Fruit fly (Drosophila melanogaster) whole organism, embryonic: ENCODE data around the gene CG9782.

ENCODE experiments used
- Atf6 ChIP-seq: fragments of 200-800 bp; sonication (Bioruptor generic); IDR thresholded peaks from 2 replicates; pipeline ENCODE4 v1.3.6; 2022; ENCODE audit warnings: missing biosample characterization, missing genetic modification characterization
- B-H2 ChIP-seq: fragments of 200-800 bp; sonication (Bioruptor generic); optimal IDR thresholded peaks from 2 replicates; lab custom pipeline; 2018; ENCODE audit warnings: missing biosample characterization, mild to moderate bottlenecking, missing genetic modification characterization
- CG1024 ChIP-seq: fragments of 200-800 bp; sonication (Bioruptor generic); IDR thresholded peaks from 2 replicates; pipeline ENCODE4 v1.3.6; 2022; ENCODE audit warnings: missing biosample characterization, missing genetic modification characterization
- CG10274 ChIP-seq: fragments of 200-800 bp; sonication (Bioruptor generic); optimal IDR thresholded peaks from 3 replicates; lab custom pipeline; 2017; ENCODE audit warnings: missing biosample characterization, mild to moderate bottlenecking, missing genetic modification characterization
- CG11247 ChIP-seq: fragments of 200-800 bp; sonication (Bioruptor generic); IDR thresholded peaks from 2 replicates; pipeline ENCODE4 v1.3.6; 2022; ENCODE audit warnings: missing biosample characterization, missing genetic modification characterization
- CG12071 ChIP-seq: fragments of 200-800 bp; sonication (Bioruptor generic); optimal IDR thresholded peaks from 3 replicates; lab custom pipeline; 2018; ENCODE audit warnings: missing biosample characterization, mild to moderate bottlenecking, missing genetic modification characterization
- CG12104 ChIP-seq: fragments of 200-800 bp; sonication (Bioruptor generic); optimal IDR thresholded peaks from 3 replicates; lab custom pipeline; 2016; ENCODE audit warnings: missing biosample characterization, missing genetic modification characterization
- CG12744 ChIP-seq: fragments of 200-800 bp; sonication (Bioruptor generic); optimal IDR thresholded peaks from 2 replicates; lab custom pipeline; 2016; ENCODE audit warnings: missing biosample characterization, missing genetic modification characterization
- CG17612 ChIP-seq: fragments of 200-800 bp; sonication (Bioruptor generic); IDR thresholded peaks from 2 replicates; pipeline ENCODE4 v1.3.6; 2022; ENCODE audit warnings: missing biosample characterization, missing genetic modification characterization
- CG18599 ChIP-seq: fragments of 200-800 bp; sonication (Bioruptor generic); optimal IDR thresholded peaks from 3 replicates; lab custom pipeline; 2017; ENCODE audit warnings: missing biosample characterization, missing genetic modification characterization, mild to moderate bottlenecking, moderate library complexity, missing genetic modification reagents
- CG31224 ChIP-seq: fragments of 200-800 bp; sonication (Bioruptor generic); IDR thresholded peaks from 2 replicates; pipeline ENCODE4 v1.3.6; 2022; ENCODE audit warnings: missing biosample characterization, missing genetic modification characterization
- CG32767 ChIP-seq: fragments of 200-800 bp; sonication (Bioruptor generic); IDR thresholded peaks from 2 replicates; pipeline ENCODE4 v1.3.6; 2022; ENCODE audit warnings: missing biosample characterization, missing genetic modification characterization
- CG4820 ChIP-seq: fragments of 200-800 bp; sonication (Bioruptor generic); optimal IDR thresholded peaks from 3 replicates; lab custom pipeline; 2016; ENCODE audit warnings: missing biosample characterization, missing genetic modification characterization
- CG6765 ChIP-seq: fragments of 200-800 bp; sonication (Bioruptor generic); optimal IDR thresholded peaks from 3 replicates; lab custom pipeline; 2017; ENCODE audit warnings: missing biosample characterization, mild to moderate bottlenecking, missing genetic modification characterization
- CG6854 ChIP-seq: fragments of 200-800 bp; sonication (Bioruptor generic); optimal IDR thresholded peaks from 3 replicates; lab custom pipeline; 2017; ENCODE audit warnings: missing biosample characterization, mild to moderate bottlenecking, missing genetic modification characterization
- CG8089 ChIP-seq: fragments of 200-800 bp; sonication (Bioruptor generic); optimal IDR thresholded peaks from 3 replicates; lab custom pipeline; 2016; ENCODE audit warnings: missing biosample characterization, missing genetic modification characterization
- CG8290 ChIP-seq, 3 experiments: fragments of 200-800 bp; sonication (Bioruptor generic); optimal IDR thresholded peaks; 2 replicates each; lab custom pipeline; 2016 to 2019; ENCODE audit warnings: missing biosample characterization in 3 of 3, missing genetic modification characterization in 3 of 3, mild to moderate bottlenecking in 2 of 3, moderate library complexity in 1 of 3
- Camta ChIP-seq: fragments of 200-800 bp; sonication (Bioruptor generic); optimal IDR thresholded peaks from 2 replicates; lab custom pipeline; 2016; ENCODE audit warnings: missing biosample characterization, missing genetic modification characterization
- CrebB ChIP-seq: fragments of 200-800 bp; sonication (Bioruptor generic); optimal IDR thresholded peaks from 3 replicates; lab custom pipeline; 2018; ENCODE audit warnings: missing biosample characterization, mild to moderate bottlenecking, missing genetic modification characterization
- Dip3 ChIP-seq: fragments of 200-800 bp; sonication (Bioruptor generic); optimal IDR thresholded peaks from 3 replicates; lab custom pipeline; 2016; ENCODE audit warnings: missing biosample characterization, missing genetic modification characterization
- Dll ChIP-seq: fragments of 200-800 bp; sonication (Bioruptor generic); IDR thresholded peaks from 4 replicates; pipeline ENCODE4 v1.3.6; 2022; ENCODE audit warnings: missing biosample characterization, missing genetic modification characterization; ENCODE audit not compliant: partially characterized antibody
- Dp ChIP-seq: fragments of 200-800 bp; sonication (Bioruptor generic); optimal IDR thresholded peaks from 2 replicates; lab custom pipeline; 2018; ENCODE audit warnings: missing biosample characterization, mild to moderate bottlenecking, missing genetic modification characterization, moderate library complexity
- Hand ChIP-seq: fragments of 200-800 bp; sonication (Bioruptor generic); optimal IDR thresholded peaks from 2 replicates; lab custom pipeline; 2017; ENCODE audit warnings: mild to moderate bottlenecking, missing biosample characterization, missing genetic modification reagents, missing genetic modification characterization
- Hmr ChIP-seq: fragments of 200-800 bp; sonication (Bioruptor generic); optimal IDR thresholded peaks from 3 replicates; lab custom pipeline; 2017; ENCODE audit warnings: mild to moderate bottlenecking, missing biosample characterization, missing genetic modification reagents, missing genetic modification characterization
- Mad ChIP-seq: fragments of 200-800 bp; sonication (Bioruptor generic); optimal IDR thresholded peaks from 2 replicates; lab custom pipeline; 2016; ENCODE audit warnings: missing biosample characterization, missing genetic modification characterization
- Meics ChIP-seq: fragments of 200-800 bp; sonication (Bioruptor generic); optimal IDR thresholded peaks from 2 replicates; lab custom pipeline; 2017; ENCODE audit warnings: missing biosample characterization, mild to moderate bottlenecking, missing genetic modification characterization
- NfI ChIP-seq: fragments of 200-800 bp; sonication (Bioruptor generic); optimal IDR thresholded peaks from 3 replicates; lab custom pipeline; 2018; ENCODE audit warnings: missing biosample characterization, mild to moderate bottlenecking, missing genetic modification characterization, moderate library complexity
- PHDP ChIP-seq: fragments of 200-800 bp; sonication (Bioruptor generic); optimal IDR thresholded peaks from 3 replicates; lab custom pipeline; 2018; ENCODE audit warnings: missing biosample characterization, mild to moderate bottlenecking, missing genetic modification characterization, moderate library complexity
- Ravus ChIP-seq: fragments of 200-800 bp; sonication (Bioruptor generic); IDR thresholded peaks from 2 replicates; pipeline ENCODE4 v1.3.6; 2022; ENCODE audit warnings: missing biosample characterization, missing genetic modification characterization
- Sox102F ChIP-seq: fragments of 200-800 bp; sonication (Bioruptor generic); optimal IDR thresholded peaks from 2 replicates; lab custom pipeline; 2018; ENCODE audit warnings: missing biosample characterization, mild to moderate bottlenecking, missing genetic modification characterization, moderate library complexity
- amos ChIP-seq: fragments of 200-800 bp; sonication (Bioruptor generic); IDR thresholded peaks from 2 replicates; pipeline ENCODE4 v1.3.6; 2022; ENCODE audit warnings: missing biosample characterization, missing genetic modification characterization; ENCODE audit not compliant: partially characterized antibody
- bcd ChIP-seq: fragments of 200-800 bp; sonication (Bioruptor generic); optimal IDR thresholded peaks from 2 replicates; lab custom pipeline; 2017; ENCODE audit warnings: missing biosample characterization, mild to moderate bottlenecking, missing genetic modification characterization
- dmrt11E ChIP-seq: fragments of 200-800 bp; sonication (Bioruptor generic); optimal IDR thresholded peaks from 3 replicates; lab custom pipeline; 2018; ENCODE audit warnings: missing biosample characterization, mild to moderate bottlenecking, missing genetic modification characterization, moderate library complexity
- dmrt99B ChIP-seq: fragments of 200-800 bp; sonication (Bioruptor generic); optimal IDR thresholded peaks from 2 replicates; lab custom pipeline; 2018; ENCODE audit warnings: missing biosample characterization, mild to moderate bottlenecking, missing genetic modification characterization, moderate library complexity
- en ChIP-seq: fragments of 200-800 bp; sonication (Bioruptor generic); optimal IDR thresholded peaks from 2 replicates; lab custom pipeline; 2016; ENCODE audit warnings: missing biosample characterization, missing genetic modification characterization
- fd102C ChIP-seq: fragments of 200-800 bp; sonication (Bioruptor generic); optimal IDR thresholded peaks from 2 replicates; lab custom pipeline; 2018; ENCODE audit warnings: missing biosample characterization, mild to moderate bottlenecking, missing genetic modification characterization, moderate library complexity
- lab ChIP-seq: fragments of 200-800 bp; sonication (Bioruptor generic); optimal IDR thresholded peaks from 3 replicates; lab custom pipeline; 2017; ENCODE audit warnings: missing biosample characterization, missing genetic modification characterization, mild to moderate bottlenecking, moderate library complexity, missing genetic modification reagents
- lbe ChIP-seq: fragments of 200-800 bp; sonication (Bioruptor generic); optimal IDR thresholded peaks from 2 replicates; lab custom pipeline; 2016; ENCODE audit warnings: missing biosample characterization, mild to moderate bottlenecking, missing genetic modification characterization
- mam ChIP-seq: fragments of 200-800 bp; sonication (Bioruptor generic); optimal IDR thresholded peaks from 3 replicates; lab custom pipeline; 2016; ENCODE audit warnings: missing biosample characterization, missing genetic modification characterization
- nom ChIP-seq: fragments of 200-800 bp; sonication (Bioruptor generic); optimal IDR thresholded peaks from 2 replicates; lab custom pipeline; 2017; ENCODE audit warnings: missing biosample characterization, missing genetic modification characterization, mild to moderate bottlenecking, moderate library complexity, missing genetic modification reagents
- onecut ChIP-seq: fragments of 200-800 bp; sonication (Bioruptor generic); IDR thresholded peaks from 2 replicates; pipeline ENCODE4 v1.3.6; 2022; ENCODE audit warnings: missing biosample characterization, missing genetic modification characterization
- org-1 ChIP-seq: fragments of 200-800 bp; sonication (Bioruptor generic); optimal IDR thresholded peaks from 2 replicates; lab custom pipeline; 2017; ENCODE audit warnings: missing biosample characterization, missing genetic modification characterization
- rib ChIP-seq: fragments of 200-800 bp; sonication (Bioruptor generic); IDR thresholded peaks from 2 replicates; pipeline ENCODE4 v1.3.6; 2022; ENCODE audit warnings: missing biosample characterization, missing genetic modification characterization
- scrt ChIP-seq: fragments of 200-800 bp; sonication (Bioruptor generic); optimal IDR thresholded peaks from 2 replicates; lab custom pipeline; 2018; ENCODE audit warnings: missing biosample characterization, mild to moderate bottlenecking, missing genetic modification characterization, moderate library complexity
- sd ChIP-seq: fragments of 200-800 bp; sonication (Bioruptor generic); optimal IDR thresholded peaks from 3 replicates; lab custom pipeline; 2018; ENCODE audit warnings: missing biosample characterization, mild to moderate bottlenecking, missing genetic modification characterization, moderate library complexity
- sens ChIP-seq: fragments of 200-800 bp; sonication (Bioruptor generic); peaks from one replicate; lab custom pipeline; 2016; ENCODE audit warnings: missing biosample characterization, missing genetic modification characterization
- slbo ChIP-seq: fragments of 200-800 bp; sonication (Bioruptor generic); IDR thresholded peaks from 2 replicates; pipeline ENCODE4 v1.3.6; 2022; ENCODE audit warnings: missing biosample characterization, missing genetic modification characterization
- sob ChIP-seq: fragments of 200-800 bp; sonication (Bioruptor generic); IDR thresholded peaks from 2 replicates; pipeline ENCODE4 v1.3.6; 2022; ENCODE audit warnings: missing biosample characterization, missing genetic modification characterization
- sqz ChIP-seq: fragments of 200-800 bp; sonication (Bioruptor generic); optimal IDR thresholded peaks from 3 replicates; lab custom pipeline; 2018; ENCODE audit warnings: missing biosample characterization, mild to moderate bottlenecking, missing genetic modification characterization
- ttk ChIP-seq: fragments of 200-800 bp; sonication (Bioruptor generic); IDR thresholded peaks from 2 replicates; pipeline ENCODE4 v2.1.2; 2022; ENCODE audit warnings: missing biosample characterization, missing genetic modification characterization
- tup ChIP-seq: fragments of 200-800 bp; sonication (Bioruptor generic); optimal IDR thresholded peaks from 2 replicates; lab custom pipeline; 2016; ENCODE audit warnings: missing biosample characterization, mild to moderate bottlenecking, missing genetic modification characterization, moderate library complexity

Gene CG9782

DNA sequence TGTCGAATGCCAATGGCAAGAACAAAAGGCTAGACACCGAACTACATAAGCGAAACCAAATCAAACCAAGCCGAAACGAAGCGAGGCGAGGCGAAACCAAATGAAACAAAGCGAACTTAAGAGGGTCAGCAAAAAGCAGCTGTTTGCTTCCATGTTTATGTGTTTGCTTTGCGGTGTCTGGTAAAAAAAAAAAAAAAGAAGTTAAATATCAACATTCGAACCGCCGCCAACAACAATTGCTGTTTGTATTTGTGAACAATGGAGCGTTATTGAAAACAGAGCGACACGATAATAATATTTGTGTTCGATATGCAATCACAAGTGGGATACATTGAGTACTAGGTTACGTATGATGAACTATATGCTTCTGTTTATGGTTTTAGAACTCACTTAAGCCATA is 47.7 kb downstream of the CG9782 start (continued):
- TF ChIP-seq CG6765 (GFP tag; lab: Kevin White, UChicago) (peak; percentile 53), CG12071 (GFP tag; lab: Kevin White, UChicago) (peak; percentile 47), CrebB (peak; percentile 50), CG10274 (GFP tag; lab: Kevin White, UChicago) (no peak), Ravus (GFP tag; lab: Robert Waterston, UW) (no peak), Dp (no peak), en (GFP tag; lab: Kevin White, UChicago) (no peak), sqz (no peak), CG8290 (GFP tag; optimal IDR thresholded peaks at IDR 0.05; lab: Kevin White, UChicago) (no peak), CG8290 (tag; optimal IDR thresholded peaks at IDR 0.05; lab: Kevin White, UChicago) (peak in 1 of 2 experiments; percentile 35), tup (GFP tag; lab: Kevin White, UChicago) (peak; percentile 43), Meics (GFP tag; lab: Kevin White, UChicago) (peak; percentile 63), CG32767 (GFP tag; lab: Robert Waterston, UW) (no peak), Hmr (GFP tag; lab: Kevin White, UChicago) (peak; percentile 73), CG18599 (GFP tag; lab: Kevin White, UChicago) (peak; percentile 64), Sox102F (GFP tag; lab: Kevin White, UChicago) (no peak), amos (GFP tag; lab: Robert Waterston, UW) (no peak), nom (GFP tag; lab: Kevin White, UChicago) (peak; percentile 27), CG8089 (GFP tag; lab: Kevin White, UChicago) (no peak), lbe (GFP tag; lab: Kevin White, UChicago) (peak; percentile 14), PHDP (tag; lab: Kevin White, UChicago) (peak; percentile 50), bcd (GFP tag; lab: Kevin White, UChicago) (no peak), CG12104 (GFP tag; lab: Kevin White, UChicago) (no peak), Camta (no peak), lab (GFP tag; lab: Kevin White, UChicago) (peak; percentile 71), CG31224 (no peak), Hand (peak; percentile 3), Mad (GFP tag; lab: Kevin White, UChicago) (no peak), onecut (no peak), dmrt11E (tag; lab: Kevin White, UChicago) (peak; percentile 19), Dll (GFP tag; lab: Robert Waterston, UW) (no peak), rib (GFP tag; lab: Robert Waterston, UW) (no peak), B-H2 (GFP tag; lab: Kevin White, UChicago) (peak; percentile 5), slbo (GFP tag; lab: Robert Waterston, UW) (no peak), sob (GFP tag; lab: Robert Waterston, UW) (peak; percentile 61; the same call in 1 of the 2 replicates), dmrt99B (peak; percentile 35), CG17612 (GFP tag; lab: Robert Waterston, UW) (no peak), CG11247 (0 out of 2 replicates have a peak, but pooled peaks have one; percentile 26), CG1024 (GFP tag; lab: Robert Waterston, UW) (no peak), scrt (peak; percentile 24), CG12744 (GFP tag; lab: Kevin White, UChicago) (peak; percentile 6), sd (no peak), CG6854 (GFP tag; lab: Kevin White, UChicago) (peak; percentile 1), NfI (GFP tag; lab: Kevin White, UChicago) (peak; percentile 10), Atf6 (GFP tag; lab: Robert Waterston, UW) (peak; percentile 77), fd102C (no peak), mam (no peak), ttk (GFP tag; lab: Robert Waterston, UW) (no peak), CG4820 (no peak), Dip3 (GFP tag; lab: Kevin White, UChicago) (no peak), org-1 (GFP tag; lab: Kevin White, UChicago) (peak; percentile 31), sens (GFP tag; lab: Kevin White, UChicago) (no peak)
